Worm (Caenorhabditis elegans): Measurements from ENCODE around the gene K10G4.10.

The K10G4.10 gene

ce11 chrV:17315063-17315462, 41.7 kb downstream of the K10G4.10 start, which contains the start of gene F31E9.6:
Gene F31E9.6, minus strand, starts transcription at chrV:17315153.
- TF ChIP-seq him-1 (tag; optimal IDR thresholded peaks at IDR 0.05) (no peak), W03F9.2 (tag; optimal IDR thresholded peaks at IDR 0.05) (no peak), dao-5 (tag; optimal IDR thresholded peaks at IDR 0.05) (no peak)

- TF ChIP-seq him-1 (tag; optimal IDR thresholded peaks at IDR 0.05) (no peak), W03F9.2 (tag; optimal IDR thresholded peaks at IDR 0.05) (no peak), dao-5 (tag; optimal IDR thresholded peaks at IDR 0.05) (no peak)
Measured at ce11 chrV:17317297-17317696, 43.9 kb downstream of the K10G4.10 start.

ce11 chrV:17317786-17318185, 44.4 kb downstream of the K10G4.10 start, which contains the start of gene srz-58:
Gene srz-58, plus strand, starts transcription at chrV:17318147.
- TF ChIP-seq W03F9.2 (tag; optimal IDR thresholded peaks at IDR 0.05) = no peak
- TF ChIP-seq dao-5 (tag; optimal IDR thresholded peaks at IDR 0.05) = no peak
- TF ChIP-seq him-1 (tag; optimal IDR thresholded peaks at IDR 0.05) = no peak

ce11 chrV:17322397-17322909, 49.1 kb downstream of the K10G4.10 start, which contains the start of gene F31E9.3:
Gene F31E9.3, plus strand, starts transcription at chrV:17322590.
- TF ChIP-seq W03F9.2 (tag; optimal IDR thresholded peaks at IDR 0.05) (no peak), dao-5 (tag; optimal IDR thresholded peaks at IDR 0.05) (no peak), him-1 (tag; optimal IDR thresholded peaks at IDR 0.05) (no peak)

- TF ChIP-seq dao-5 (tag; optimal IDR thresholded peaks at IDR 0.05) = no peak
- TF ChIP-seq W03F9.2 (tag; optimal IDR thresholded peaks at IDR 0.05) = no peak
- no peak for TF ChIP-seq him-1 (tag; optimal IDR thresholded peaks at IDR 0.05)
Measured at ce11 chrV:17323876-17324275, 50.5 kb downstream of the K10G4.10 start.
